Worm (Caenorhabditis elegans) whole organism, L1 larva: ENCODE results near the gene pqn-90.

Experiments
- C04F5.9 ChIP-seq: sonication (generic microtip); optimal IDR thresholded peaks from 2 replicates; lab custom pipeline; 2016; ENCODE audit warnings: missing genetic modification characterization, missing compliant biosample characterization
- nhr-11 ChIP-seq: fragments of 150-350 bp; optimal IDR thresholded peaks from 2 replicates; lab custom pipeline; 2014; ENCODE audit warnings: missing biosample characterization, missing genetic modification characterization
- nhr-28 ChIP-seq: fragments of 150-350 bp; optimal IDR thresholded peaks from 2 replicates; lab custom pipeline; 2014; ENCODE audit warnings: missing biosample characterization, missing genetic modification characterization

DNA sequence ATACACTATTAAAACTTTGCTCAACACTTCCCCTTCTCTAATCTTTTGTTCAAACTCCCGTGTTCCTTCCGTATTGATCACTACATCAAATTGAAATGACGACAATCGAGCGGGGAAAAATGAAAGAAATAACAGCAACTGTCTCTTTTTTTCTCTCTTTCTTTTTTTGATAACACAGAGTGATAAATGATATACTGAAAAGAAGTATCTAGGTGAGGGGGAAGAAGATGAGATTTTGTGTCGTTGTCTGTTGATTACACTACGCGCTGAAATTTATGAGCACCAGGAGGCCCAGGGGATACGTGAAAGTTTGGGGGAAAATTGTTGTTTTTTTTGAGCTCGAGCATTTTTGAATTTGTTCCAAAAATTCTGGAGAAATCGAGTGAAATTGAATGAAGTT, 17.0 kb downstream of the pqn-90 start:
- no peak for TF ChIP-seq C04F5.9 (tag; lab: Kevin White, UChicago)
- TF ChIP-seq nhr-28 = no peak
- no peak for TF ChIP-seq nhr-11 (tag; lab: Kevin White, UChicago)
